Worm (Caenorhabditis elegans) whole organism, L3 larva: Measurements from ENCODE around the gene K06A4.2.

Experiments
- aly-2 ChIP-seq: fragments of 150-350 bp; optimal IDR thresholded peaks from 2 replicates; lab custom pipeline; 2014; ENCODE audit warnings: missing biosample characterization, missing genetic modification characterization
- ztf-11 ChIP-seq: fragments of 150-350 bp; optimal IDR thresholded peaks from 2 replicates; lab custom pipeline; 2014; ENCODE audit warnings: missing biosample characterization, missing genetic modification characterization

DNA sequence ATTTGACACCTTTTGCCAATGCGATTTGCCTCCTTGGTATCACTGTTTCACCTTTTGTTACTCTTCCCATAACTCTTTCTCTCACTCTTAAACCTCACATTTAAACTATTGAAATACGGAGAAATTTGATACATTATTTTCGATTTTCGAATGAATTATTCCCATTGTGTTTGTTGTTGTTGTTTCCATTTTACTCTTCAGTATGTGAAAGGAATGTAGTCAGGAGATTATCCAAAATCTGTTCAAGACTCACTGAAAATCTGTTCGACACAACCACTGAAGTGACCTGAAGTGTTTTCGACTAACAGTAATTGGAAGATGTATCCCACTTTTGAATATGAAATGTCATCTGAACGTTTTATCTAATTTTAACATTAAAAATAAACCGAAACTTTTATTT is 43.0 kb upstream of the K06A4.2 start:
- TF ChIP-seq ztf-11 (tag; lab: Kevin White, UChicago) (no peak), aly-2 (tag; lab: Kevin White, UChicago) (no peak)
